Fruit fly (Drosophila melanogaster): ENCODE measurements around the gene CG43335.

DNA sequence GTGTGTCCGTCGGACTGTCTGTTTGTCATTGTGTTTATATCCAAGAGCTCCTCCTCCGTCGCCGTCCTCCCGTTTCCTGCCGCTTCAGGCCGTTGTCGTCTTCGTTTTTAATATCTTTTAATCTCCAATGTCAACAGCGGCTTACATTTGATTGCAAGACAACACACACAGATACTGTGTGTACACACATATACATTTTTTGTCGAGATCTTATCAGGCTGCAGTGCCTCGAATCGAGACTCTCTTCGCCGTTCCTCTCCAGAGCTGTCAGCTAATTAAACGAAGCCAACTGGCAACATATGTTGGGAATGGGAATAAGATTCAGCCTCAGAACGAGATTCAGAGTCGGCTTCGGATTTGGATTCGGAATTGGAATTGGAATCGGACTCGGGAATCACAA is 35.3 kb downstream of the CG43335 start:
- TF ChIP-seq salr (GFP tag; optimal IDR thresholded peaks at IDR 0.05) (no peak), vri (GFP tag; optimal IDR thresholded peaks at IDR 0.05) (no peak)

Data from whole organism, prepupa.